Fruit fly (Drosophila melanogaster) S2 (cell line): ENCODE measurements around the gene CG43965.

Experiments
- CG8478 ChIP-seq: fragments of >200 bp; optimal IDR thresholded peaks from 2 replicates; lab custom pipeline; 2018
- CTCF ChIP-seq, 2 experiments: fragments of >200 bp; optimal IDR thresholded peaks; 2 replicates each; lab custom pipeline; 2018

DNA sequence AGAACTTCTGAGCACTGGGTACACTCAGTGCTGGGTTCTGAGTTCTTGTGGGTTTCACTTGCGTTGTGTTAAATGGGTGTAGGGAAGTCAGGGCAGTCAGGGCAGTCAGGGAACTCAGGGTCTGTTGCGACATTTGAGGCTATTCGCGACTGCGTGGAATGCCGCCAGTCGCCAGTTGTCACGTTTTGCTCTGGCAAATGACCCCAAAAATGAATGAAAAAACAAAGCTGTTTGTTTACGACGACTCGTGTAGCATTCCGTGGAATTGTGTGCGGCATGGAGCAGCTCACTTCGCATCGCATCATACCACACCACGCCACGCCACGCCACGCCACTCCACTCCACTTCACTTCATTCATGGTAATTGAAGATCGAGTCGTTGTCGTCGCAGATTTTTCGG lies 44.3 kb downstream of the CG43965 start:
- TF ChIP-seq CG8478 (lab: Kevin White, UChicago) (no peak), CTCF (optimal IDR thresholded peaks at IDR 0.05; lab: Kevin White, UChicago) (no peak)
